Fruit fly (Drosophila melanogaster) whole organism, embryonic: Measurements from ENCODE around the gene g.

Experiments
- BEAF-32 ChIP-seq: fragments of 200-800 bp; sonication (Bioruptor generic); optimal IDR thresholded peaks from 3 replicates; lab custom pipeline; 2017; ENCODE audit warnings: missing biosample characterization, missing genetic modification characterization, mild to moderate bottlenecking, moderate library complexity, missing genetic modification reagents
- Bgb ChIP-seq: fragments of 200-800 bp; sonication (Bioruptor generic); IDR thresholded peaks from 2 replicates; pipeline ENCODE4 v1.3.6; 2022; ENCODE audit warnings: missing biosample characterization, missing genetic modification characterization; ENCODE audit not compliant: partially characterized antibody
- CG13287 ChIP-seq: fragments of 200-800 bp; sonication (Bioruptor generic); IDR thresholded peaks from 2 replicates; pipeline ENCODE4 v1.3.6; 2022; ENCODE audit warnings: missing biosample characterization, missing genetic modification characterization; ENCODE audit not compliant: partially characterized antibody
- CG13775 ChIP-seq: fragments of 200-800 bp; sonication (Bioruptor generic); optimal IDR thresholded peaks from 3 replicates; lab custom pipeline; 2017; ENCODE audit warnings: missing biosample characterization, mild to moderate bottlenecking, missing genetic modification characterization
- CG14441 ChIP-seq: fragments of 200-800 bp; sonication (Bioruptor generic); IDR thresholded peaks from 2 replicates; pipeline ENCODE4 v1.3.6; 2022; ENCODE audit warnings: missing biosample characterization, missing genetic modification characterization
- CG14965 ChIP-seq: fragments of 200-800 bp; sonication (Bioruptor generic); optimal IDR thresholded peaks from 2 replicates; lab custom pipeline; 2016; ENCODE audit warnings: missing biosample characterization, missing genetic modification characterization, borderline replicate concordance
- CG17186 ChIP-seq: fragments of 200-800 bp; sonication (Bioruptor generic); optimal IDR thresholded peaks from 3 replicates; lab custom pipeline; 2017; ENCODE audit warnings: missing biosample characterization, missing genetic modification reagents, missing genetic modification characterization
- CG17359 ChIP-seq: fragments of 200-800 bp; sonication (Bioruptor generic); optimal IDR thresholded peaks from 3 replicates; lab custom pipeline; 2018; ENCODE audit warnings: missing biosample characterization, mild to moderate bottlenecking, missing genetic modification characterization, moderate library complexity
- CG2129 ChIP-seq: fragments of 200-800 bp; sonication (Bioruptor generic); IDR thresholded peaks from 2 replicates; pipeline ENCODE4 v1.3.6; 2022; ENCODE audit warnings: missing biosample characterization, missing genetic modification characterization; ENCODE audit not compliant: partially characterized antibody
- CG30020 ChIP-seq: fragments of 200-800 bp; optimal IDR thresholded peaks from 2 replicates; lab custom pipeline; 2019; ENCODE audit warnings: missing biosample characterization, mild to moderate bottlenecking, missing genetic modification characterization, moderate library complexity
- CG30431 ChIP-seq: fragments of 200-800 bp; sonication (Bioruptor generic); optimal IDR thresholded peaks from 2 replicates; lab custom pipeline; 2017; ENCODE audit warnings: missing biosample characterization, missing genetic modification characterization
- CG32772 ChIP-seq: fragments of 200-800 bp; sonication (Bioruptor generic); IDR thresholded peaks from 2 replicates; pipeline ENCODE4 v1.3.6; 2022; ENCODE audit warnings: missing biosample characterization, missing genetic modification characterization
- CG3407 ChIP-seq: fragments of 200-800 bp; sonication (Bioruptor generic); optimal IDR thresholded peaks from 2 replicates; lab custom pipeline; 2018; ENCODE audit warnings: missing biosample characterization, mild to moderate bottlenecking, missing genetic modification characterization
- CG34422 ChIP-seq: fragments of 200-800 bp; sonication (Bioruptor generic); IDR thresholded peaks from 3 replicates; pipeline ENCODE4 v1.3.6; 2022; ENCODE audit warnings: missing biosample characterization, missing genetic modification characterization
- CG3995 ChIP-seq: fragments of 200-800 bp; sonication (Bioruptor generic); optimal IDR thresholded peaks from 3 replicates; lab custom pipeline; 2016; ENCODE audit warnings: missing biosample characterization, missing genetic modification characterization
- CG42726 ChIP-seq: fragments of 200-800 bp; sonication (Bioruptor generic); IDR thresholded peaks from 2 replicates; pipeline ENCODE4 v1.3.6; 2022; ENCODE audit warnings: missing biosample characterization, missing genetic modification characterization; ENCODE audit not compliant: partially characterized antibody
- CG4404 ChIP-seq: fragments of 200-800 bp; sonication (Bioruptor generic); IDR thresholded peaks from 2 replicates; pipeline ENCODE4 v1.3.6; 2022; ENCODE audit warnings: missing biosample characterization, missing genetic modification characterization
- CG8388 ChIP-seq: fragments of 200-800 bp; sonication (Bioruptor generic); optimal IDR thresholded peaks from 2 replicates; lab custom pipeline; 2019; ENCODE audit warnings: missing biosample characterization, mild to moderate bottlenecking, missing genetic modification characterization, moderate library complexity
- CG9797 ChIP-seq: fragments of 200-800 bp; sonication (Bioruptor generic); optimal IDR thresholded peaks from 3 replicates; lab custom pipeline; 2018; ENCODE audit warnings: missing biosample characterization, mild to moderate bottlenecking, missing genetic modification characterization
- CG9932 ChIP-seq: fragments of 200-800 bp; sonication (Bioruptor generic); IDR thresholded peaks from 2 replicates; pipeline ENCODE4 v1.3.6; 2022; ENCODE audit warnings: missing biosample characterization, missing genetic modification characterization
- Dll ChIP-seq: fragments of 200-800 bp; sonication (Bioruptor generic); IDR thresholded peaks from 4 replicates; pipeline ENCODE4 v1.3.6; 2022; ENCODE audit warnings: missing biosample characterization, missing genetic modification characterization; ENCODE audit not compliant: partially characterized antibody
- Dp ChIP-seq: fragments of 200-800 bp; sonication (Bioruptor generic); optimal IDR thresholded peaks from 2 replicates; lab custom pipeline; 2018; ENCODE audit warnings: missing biosample characterization, mild to moderate bottlenecking, missing genetic modification characterization, moderate library complexity
- Elba2 ChIP-seq: fragments of 200-800 bp; sonication (Bioruptor generic); optimal IDR thresholded peaks from 3 replicates; lab custom pipeline; 2016; ENCODE audit warnings: missing biosample characterization, missing genetic modification characterization
- HLH4C ChIP-seq: fragments of 200-800 bp; sonication (Bioruptor generic); IDR thresholded peaks from 3 replicates; pipeline ENCODE4 v1.3.6; 2022; ENCODE audit warnings: missing biosample characterization, missing genetic modification characterization; ENCODE audit not compliant: partially characterized antibody
- Hr3 ChIP-seq: fragments of 200-800 bp; sonication (Bioruptor generic); optimal IDR thresholded peaks from 3 replicates; lab custom pipeline; 2016; ENCODE audit warnings: missing biosample characterization, missing genetic modification characterization
- Jarid2 ChIP-seq: fragments of 200-800 bp; sonication (Bioruptor generic); optimal IDR thresholded peaks from 3 replicates; lab custom pipeline; 2017; ENCODE audit warnings: mild to moderate bottlenecking, missing biosample characterization, missing genetic modification reagents, missing genetic modification characterization
- Lpt ChIP-seq: fragments of >200 bp; optimal IDR thresholded peaks from 2 replicates; lab custom pipeline; 2018; ENCODE audit warnings: missing biosample characterization, missing genetic modification characterization
- MBD-R2 ChIP-seq: fragments of 200-800 bp; sonication (Bioruptor generic); IDR thresholded peaks from 2 replicates; pipeline ENCODE4 v1.3.6; 2022; ENCODE audit warnings: missing biosample characterization, missing genetic modification characterization
- MTF-1 ChIP-seq: fragments of 200-800 bp; sonication (Bioruptor generic); optimal IDR thresholded peaks from 2 replicates; lab custom pipeline; 2018; ENCODE audit warnings: missing biosample characterization, mild to moderate bottlenecking, missing genetic modification characterization, borderline replicate concordance
- Nf-YC ChIP-seq: fragments of 200-800 bp; optimal IDR thresholded peaks from 3 replicates; lab custom pipeline; 2019; ENCODE audit warnings: missing biosample characterization, mild to moderate bottlenecking, missing genetic modification characterization, moderate library complexity
- Sin3A ChIP-seq: fragments of >200 bp; optimal IDR thresholded peaks from 2 replicates; lab custom pipeline; 2018
- Stat92E ChIP-seq, 3 experiments: fragments of >200 bp in 2 of 3; fragments of 200-800 bp in 1 of 3; sonication (Bioruptor generic) in 1 of 3; optimal IDR thresholded peaks; 2 replicates each; lab custom pipeline; 2017 to 2019; ENCODE audit warnings: missing biosample characterization in 3 of 3, missing genetic modification characterization in 3 of 3, mild to moderate bottlenecking in 1 of 3, moderate library complexity in 1 of 3
- Taf1 ChIP-seq: fragments of 200-800 bp; sonication (Bioruptor generic); IDR thresholded peaks from 2 replicates; pipeline ENCODE4 v1.3.6; 2022; ENCODE audit warnings: missing biosample characterization, missing genetic modification characterization
- crol ChIP-seq: fragments of 200-800 bp; sonication (Bioruptor generic); IDR thresholded peaks from 2 replicates; pipeline ENCODE4 v1.3.6; 2022; ENCODE audit warnings: missing biosample characterization, missing genetic modification characterization
- exex ChIP-seq: fragments of 200-800 bp; sonication (Bioruptor generic); optimal IDR thresholded peaks from 4 replicates; lab custom pipeline; 2018; ENCODE audit warnings: missing biosample characterization, mild to moderate bottlenecking, missing genetic modification characterization, moderate library complexity
- h ChIP-seq: fragments of >200 bp; optimal IDR thresholded peaks from 2 replicates; lab custom pipeline; 2017
- hb ChIP-seq: fragments of 200-800 bp; sonication (Bioruptor generic); IDR thresholded peaks from 3 replicates; pipeline ENCODE4 v1.3.6; 2022; ENCODE audit warnings: missing biosample characterization, missing genetic modification characterization; ENCODE audit not compliant: partially characterized antibody
- hbn ChIP-seq: fragments of 200-800 bp; sonication (Bioruptor generic); IDR thresholded peaks from 2 replicates; pipeline ENCODE4 v1.3.6; 2022; ENCODE audit warnings: missing biosample characterization, missing genetic modification characterization; ENCODE audit not compliant: partially characterized antibody
- nerfin-2 ChIP-seq: fragments of 200-800 bp; sonication (Bioruptor generic); IDR thresholded peaks from 2 replicates; pipeline ENCODE4 v1.3.6; 2022; ENCODE audit warnings: missing biosample characterization, missing genetic modification characterization; ENCODE audit not compliant: partially characterized antibody
- nmo ChIP-seq: fragments of 200-800 bp; sonication (Bioruptor generic); optimal IDR thresholded peaks from 2 replicates; lab custom pipeline; 2018; ENCODE audit warnings: missing biosample characterization, mild to moderate bottlenecking, missing genetic modification characterization, moderate library complexity
- onecut ChIP-seq: fragments of 200-800 bp; sonication (Bioruptor generic); IDR thresholded peaks from 2 replicates; pipeline ENCODE4 v1.3.6; 2022; ENCODE audit warnings: missing biosample characterization, missing genetic modification characterization
- p53 ChIP-seq: fragments of 200-800 bp; sonication (Bioruptor generic); optimal IDR thresholded peaks from 2 replicates; lab custom pipeline; 2016; ENCODE audit warnings: missing biosample characterization, missing genetic modification characterization
- phol ChIP-seq: fragments of 200-800 bp; sonication (Bioruptor generic); optimal IDR thresholded peaks from 3 replicates; lab custom pipeline; 2018; ENCODE audit warnings: missing biosample characterization, mild to moderate bottlenecking, missing genetic modification characterization, moderate library complexity
- psq ChIP-seq: fragments of 200-800 bp; sonication (Bioruptor generic); optimal IDR thresholded peaks from 2 replicates; lab custom pipeline; 2017; ENCODE audit warnings: missing biosample characterization, missing genetic modification characterization
- pzg ChIP-seq: fragments of 200-800 bp; sonication (Bioruptor generic); optimal IDR thresholded peaks from 3 replicates; lab custom pipeline; 2018; ENCODE audit warnings: missing biosample characterization, mild to moderate bottlenecking, missing genetic modification characterization, moderate library complexity
- sna ChIP-seq: fragments of 200-800 bp; sonication (Bioruptor generic); IDR thresholded peaks from 2 replicates; pipeline ENCODE4 v1.3.6; 2022; ENCODE audit warnings: missing biosample characterization, missing genetic modification characterization; ENCODE audit not compliant: partially characterized antibody
- trem ChIP-seq: fragments of 200-800 bp; optimal IDR thresholded peaks from 3 replicates; lab custom pipeline; 2019; ENCODE audit warnings: missing biosample characterization, mild to moderate bottlenecking, missing genetic modification characterization, moderate library complexity
- tup ChIP-seq: fragments of 200-800 bp; sonication (Bioruptor generic); optimal IDR thresholded peaks from 2 replicates; lab custom pipeline; 2016; ENCODE audit warnings: missing biosample characterization, mild to moderate bottlenecking, missing genetic modification characterization, moderate library complexity
- unc-4 ChIP-seq: fragments of 200-800 bp; sonication (Bioruptor generic); IDR thresholded peaks from 2 replicates; pipeline ENCODE4 v1.3.6; 2022; ENCODE audit warnings: missing biosample characterization, missing genetic modification characterization; ENCODE audit not compliant: partially characterized antibody

Gene g

DNA sequence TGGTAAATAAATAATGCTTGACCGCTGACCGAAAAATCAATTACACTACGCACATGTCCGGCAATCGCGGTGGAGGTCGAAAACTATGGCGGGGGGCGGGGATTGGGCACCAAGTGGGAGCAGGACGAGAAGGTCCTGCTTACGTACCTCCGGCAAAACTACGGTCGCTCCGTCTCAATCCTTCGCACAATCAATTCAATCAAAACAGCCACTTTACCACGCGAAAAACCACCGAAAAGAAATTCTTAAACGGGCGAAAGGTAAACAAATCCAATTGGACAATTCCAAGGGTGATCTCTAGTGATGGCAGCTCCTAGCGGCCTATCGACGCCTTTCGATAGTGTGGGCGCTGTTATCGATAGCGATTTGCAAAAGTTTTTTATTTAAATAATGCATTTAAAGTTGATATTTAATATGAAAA, 18.1 kb downstream of the g start, which contains the start of gene Nadsyn (continued):
- TF ChIP-seq hbn (GFP tag; lab: Robert Waterston, UW) (peak; percentile 78), psq (GFP tag; lab: Kevin White, UChicago) (no peak), Dp (GFP tag; lab: Kevin White, UChicago) (peak; percentile 55), CG14965 (GFP tag; lab: Kevin White, UChicago) (no peak), MBD-R2 (GFP tag; lab: Robert Waterston, UW) (peak; percentile 73), CG9932 (GFP tag; lab: Robert Waterston, UW) (0 out of 2 replicates have a peak, but pooled peaks have one; percentile 17), Elba2 (GFP tag; lab: Kevin White, UChicago) (peak; percentile 76), CG9797 (GFP tag; lab: Kevin White, UChicago) (no peak), p53 (GFP tag; lab: Kevin White, UChicago) (no peak), CG13775 (no peak), sna (GFP tag; lab: Robert Waterston, UW) (peak; percentile 68; the same call in 1 of the 2 replicates), CG30431 (no peak), CG3995 (GFP tag; lab: Kevin White, UChicago) (peak; percentile 73), pzg (GFP tag; lab: Kevin White, UChicago) (peak; percentile 49), CG30020 (tag; lab: Kevin White, UChicago) (peak; percentile 7), nmo (GFP tag; lab: Kevin White, UChicago) (peak; percentile 18), tup (no peak), Dll (GFP tag; lab: Robert Waterston, UW) (peak; percentile 82), Nf-YC (tag; lab: Kevin White, UChicago) (peak; percentile 80), h (no peak), exex (no peak), Lpt (GFP tag; lab: Kevin White, UChicago) (no peak), Taf1 (GFP tag; lab: Robert Waterston, UW) (no peak), CG13287 (GFP tag; lab: Robert Waterston, UW) (peak; percentile 85), nerfin-2 (GFP tag; lab: Robert Waterston, UW) (peak; percentile 50; the same call in 1 of the 2 replicates), phol (tag; lab: Kevin White, UChicago) (peak; percentile 19), HLH4C (peak; percentile 81), CG4404 (GFP tag; lab: Robert Waterston, UW) (no peak), MTF-1 (no peak), onecut (GFP tag; lab: Robert Waterston, UW) (peak; percentile 70), CG8388 (GFP tag; lab: Kevin White, UChicago) (no peak), BEAF-32 (peak; percentile 82), Stat92E (GFP tag; optimal IDR thresholded peaks at IDR 0.05; lab: Kevin White, UChicago) (no peak), unc-4 (GFP tag; lab: Robert Waterston, UW) (peak; percentile 81), hb (peak; percentile 74; the same call in 2 of the 3 replicates), Bgb (GFP tag; lab: Robert Waterston, UW) (peak; percentile 84), CG17359 (tag; lab: Kevin White, UChicago) (no peak), CG17186 (no peak), Sin3A (peak; percentile 7), crol (peak; percentile 77), CG14441 (no peak), CG2129 (GFP tag; lab: Robert Waterston, UW) (peak; percentile 65; the same call in 1 of the 2 replicates), CG3407 (GFP tag; lab: Kevin White, UChicago) (no peak), CG34422 (GFP tag; lab: Robert Waterston, UW) (0 out of 3 replicates have a peak, but pooled peaks have one; percentile 31), CG42726 (GFP tag; lab: Robert Waterston, UW) (peak; percentile 66; the same call in 1 of the 2 replicates), CG32772 (GFP tag; lab: Robert Waterston, UW) (no peak), trem (peak; percentile 51), Hr3 (no peak), Jarid2 (GFP tag; lab: Kevin White, UChicago) (no peak)
